Fruit fly (Drosophila melanogaster): Measurements from ENCODE around the gene Prps.

Prps gene

dm6 chr3L:9640713-9641112 is 55.8 kb downstream of the Prps start, which contains the start of gene CG18180:
TSS of gene CG18180 (plus strand) at chr3L:9641013.
- no peak for TF ChIP-seq CG17801 (GFP tag; optimal IDR thresholded peaks at IDR 0.05; ENCODE audit: partially characterized antibody)

- TF ChIP-seq CG17801 (GFP tag; optimal IDR thresholded peaks at IDR 0.05; ENCODE audit: partially characterized antibody): no peak
Observed at dm6 chr3L:9638971-9639370, 57.5 kb downstream of the Prps start, which contains the start of gene CG18179. TSS of gene CG18179 (plus strand) at chr3L:9639271.

dm6 chr3L:9637812-9638211 is 58.7 kb downstream of the Prps start, which contains the start of gene CG8329:
TSS of gene CG8329 (plus strand) at chr3L:9638112.
- TF ChIP-seq CG17801 (GFP tag; optimal IDR thresholded peaks at IDR 0.05; ENCODE audit: partially characterized antibody): no peak

Data from ovary, adult (tissue).